Worm (Caenorhabditis elegans) whole organism, L3 larva: ENCODE results near the gene T11G6.3.

ENCODE experiments used
- R02D3.7 ChIP-seq: fragments of 150-350 bp; optimal IDR thresholded peaks from 2 replicates; lab custom pipeline; 2014; ENCODE audit warnings: missing biosample characterization, missing genetic modification characterization
- ceh-9 ChIP-seq: sonication (generic microtip); optimal IDR thresholded peaks from 2 replicates; lab custom pipeline; 2018; ENCODE audit warnings: missing biosample characterization, missing genetic modification characterization
- elt-2 ChIP-seq: sonication (generic microtip); optimal IDR thresholded peaks from 2 replicates; lab custom pipeline; 2016; ENCODE audit warnings: missing genetic modification reagents, mild to moderate bottlenecking, missing genetic modification characterization, missing compliant biosample characterization
- elt-3 ChIP-seq, 3 experiments: fragments of 150-350 bp in 1 of 3; sonication (generic microtip) in 2 of 3; optimal IDR thresholded peaks; 2 replicates in 2 of 3; 4 replicates in 1 of 3; lab custom pipeline; 2014 to 2017; ENCODE audit warnings: missing biosample characterization in 3 of 3, missing genetic modification characterization in 3 of 3
- fkh-10 ChIP-seq: sonication (generic microtip); optimal IDR thresholded peaks from 2 replicates; lab custom pipeline; 2017; ENCODE audit warnings: missing biosample characterization, missing genetic modification reagents, missing genetic modification characterization
- nhr-11 ChIP-seq: fragments of 150-350 bp; optimal IDR thresholded peaks from 2 replicates; lab custom pipeline; 2014; ENCODE audit warnings: missing biosample characterization, missing genetic modification characterization
- nhr-28 ChIP-seq: fragments of 150-350 bp; optimal IDR thresholded peaks from 2 replicates; lab custom pipeline; 2014; ENCODE audit warnings: missing biosample characterization, missing genetic modification characterization
- snpc-4 ChIP-seq: fragments of 150-350 bp; optimal IDR thresholded peaks from 2 replicates; lab custom pipeline; 2014; ENCODE audit warnings: missing biosample characterization, missing genetic modification characterization
- unc-62 ChIP-seq: fragments of 150-350 bp; sonication (generic microtip); optimal IDR thresholded peaks from 4 replicates; lab custom pipeline; 2014; ENCODE audit warnings: missing biosample characterization, missing genetic modification reagents, missing genetic modification characterization

ce11 chrIV:10861102-10861501 is 6.1 kb upstream of the T11G6.3 start, which contains the start of gene rbm-22:
- TF ChIP-seq nhr-28 (tag; lab: Kevin White, UChicago) = no peak
- TF ChIP-seq snpc-4 (tag; lab: Kevin White, UChicago) = no peak
- TF ChIP-seq nhr-11 (tag; lab: Kevin White, UChicago) = no peak
- TF ChIP-seq ceh-9 (tag; lab: Kevin White, UChicago) = no peak
- TF ChIP-seq elt-2 (tag; lab: Kevin White, UChicago) = no peak
- no peak for TF ChIP-seq unc-62 (GFP tag; lab: Kevin White, UChicago)
- TF ChIP-seq R02D3.7 = no peak
- TF ChIP-seq fkh-10 (GFP tag; lab: Kevin White, UChicago) = no peak
- no peak for TF ChIP-seq elt-3 (tag; optimal IDR thresholded peaks at IDR 0.05; lab: Kevin White, UChicago)
